Worm (Caenorhabditis elegans) whole organism, L1 larva: Measurements from ENCODE around the gene set-27.
A peak's percentile ranks its signal among the peaks of the same experiment; 100 is the strongest.

ENCODE experiments used
- F16B12.6 ChIP-seq: fragments of 150-350 bp; optimal IDR thresholded peaks from 2 replicates; lab custom pipeline; 2014; ENCODE audit warnings: missing biosample characterization, missing genetic modification characterization
- blmp-1 ChIP-seq: fragments of 150-350 bp; optimal IDR thresholded peaks from 2 replicates; lab custom pipeline; 2014; ENCODE audit warnings: missing biosample characterization, missing genetic modification characterization
- ceh-63 ChIP-seq: fragments of 200-800 bp; sonication (Bioruptor generic); optimal IDR thresholded peaks from 2 replicates; lab custom pipeline; 2018; ENCODE audit warnings: mild to moderate bottlenecking, missing genetic modification characterization, missing compliant biosample characterization
- ceh-8 ChIP-seq: fragments of 200-800 bp; sonication (Bioruptor generic); optimal IDR thresholded peaks from 2 replicates; lab custom pipeline; 2018; ENCODE audit warnings: mild to moderate bottlenecking, missing genetic modification characterization, moderate library complexity, missing compliant biosample characterization
- ceh-82 ChIP-seq, 3 experiments: fragments of 150-350 bp in 1 of 3; sonication (generic microtip) in 2 of 3; optimal IDR thresholded peaks; 2 replicates each; lab custom pipeline; 2014 to 2017; ENCODE audit warnings: missing biosample characterization in 3 of 3, missing genetic modification characterization in 3 of 3
- ceh-90 ChIP-seq: sonication (generic microtip); optimal IDR thresholded peaks from 2 replicates; lab custom pipeline; 2016; ENCODE audit warnings: missing genetic modification characterization, missing compliant biosample characterization
- ces-1 ChIP-seq: fragments of 150-350 bp; optimal IDR thresholded peaks from 2 replicates; lab custom pipeline; 2014; ENCODE audit warnings: missing biosample characterization, missing genetic modification reagents, missing genetic modification characterization
- dpl-1 ChIP-seq, 3 experiments: fragments of 150-350 bp in 2 of 3; sonication (generic microtip) in 1 of 3; optimal IDR thresholded peaks; 2 replicates each; lab custom pipeline; 2014 to 2017; ENCODE audit warnings: missing biosample characterization in 3 of 3, missing genetic modification characterization in 3 of 3, missing genetic modification reagents in 3 of 3
- dsc-1 ChIP-seq: sonication (generic microtip); optimal IDR thresholded peaks from 2 replicates; lab custom pipeline; 2016; ENCODE audit warnings: mild to moderate bottlenecking, missing genetic modification characterization, missing compliant biosample characterization
- efl-1 ChIP-seq, 4 experiments: fragments of 150-350 bp; optimal IDR thresholded peaks in 3 of 4; peaks in 1 of 4; 1 replicate in 1 of 4; 2 replicates in 3 of 4; lab custom pipeline; 2014; ENCODE audit warnings: missing biosample characterization in 2 of 4, missing genetic modification characterization in 2 of 4, missing genetic modification reagents in 2 of 4
- efl-3 ChIP-seq: fragments of 200-800 bp; sonication (Bioruptor generic); optimal IDR thresholded peaks from 2 replicates; lab custom pipeline; 2018; ENCODE audit warnings: mild to moderate bottlenecking, missing genetic modification characterization, missing compliant biosample characterization
- egl-13 ChIP-seq: sonication (generic microtip); optimal IDR thresholded peaks from 2 replicates; lab custom pipeline; 2016; ENCODE audit warnings: missing genotype, missing genetic modification reagents, missing genetic modification characterization, missing compliant biosample characterization
- elt-2 ChIP-seq: sonication (generic microtip); optimal IDR thresholded peaks from 2 replicates; lab custom pipeline; 2016; ENCODE audit warnings: missing genetic modification characterization, mild to moderate bottlenecking, inconsistent platforms, missing compliant biosample characterization, missing genetic modification reagents
- elt-3 ChIP-seq, 6 experiments: fragments of 150-350 bp in 1 of 6; sonication (generic microtip); optimal IDR thresholded peaks; 2 replicates each; lab custom pipeline; 2017 to 2018; ENCODE audit warnings: missing biosample characterization in 6 of 6, missing genetic modification characterization in 6 of 6, inconsistent platforms in 1 of 6
- ets-5 ChIP-seq: fragments of 200-800 bp; sonication (Bioruptor generic); IDR thresholded peaks from 2 replicates; pipeline ENCODE4 v1.3.6; 2022; ENCODE audit warnings: missing genetic modification characterization, missing compliant biosample characterization
- fkh-10 ChIP-seq: sonication (generic microtip); optimal IDR thresholded peaks from 2 replicates; lab custom pipeline; 2017; ENCODE audit warnings: missing biosample characterization, missing genetic modification reagents, missing genetic modification characterization
- fos-1 ChIP-seq: fragments of 150-350 bp; optimal IDR thresholded peaks from 2 replicates; lab custom pipeline; 2014; ENCODE audit warnings: missing biosample characterization, missing genetic modification characterization
- grh-1 ChIP-seq: fragments of 200-800 bp; sonication (Bioruptor generic); IDR thresholded peaks from 2 replicates; pipeline ENCODE4 v1.3.6; 2022; ENCODE audit warnings: missing genetic modification reagents, missing genetic modification characterization, missing compliant biosample characterization
- hlh-17 ChIP-seq: fragments of 200-800 bp; sonication (Bioruptor generic); optimal IDR thresholded peaks from 2 replicates; lab custom pipeline; 2018; ENCODE audit warnings: missing genetic modification characterization, mild to moderate bottlenecking, missing compliant biosample characterization, moderate library complexity, borderline replicate concordance
- hlh-4 ChIP-seq: sonication (generic microtip); optimal IDR thresholded peaks from 2 replicates; lab custom pipeline; 2016; ENCODE audit warnings: mild to moderate bottlenecking, missing genetic modification characterization, missing compliant biosample characterization
- irx-1 ChIP-seq: sonication (generic microtip); optimal IDR thresholded peaks from 2 replicates; lab custom pipeline; 2016; ENCODE audit warnings: missing genetic modification characterization, missing compliant biosample characterization
- isw-1 ChIP-seq: fragments of 200-800 bp; sonication (Bioruptor generic); IDR thresholded peaks from 2 replicates; pipeline ENCODE4 v1.3.6; 2022; ENCODE audit warnings: missing genetic modification characterization, missing compliant biosample characterization
- lin-13 ChIP-seq: fragments of 150-350 bp; optimal IDR thresholded peaks from 2 replicates; lab custom pipeline; 2014; ENCODE audit warnings: missing biosample characterization, missing genetic modification reagents, missing genetic modification characterization
- lin-14 ChIP-seq: fragments of 200-800 bp; sonication (Bioruptor generic); optimal IDR thresholded peaks from 2 replicates; lab custom pipeline; 2018; ENCODE audit warnings: mild to moderate bottlenecking, missing genetic modification characterization, moderate library complexity, missing compliant biosample characterization
- lin-15B ChIP-seq: fragments of 150-350 bp; sonication (generic microtip); optimal IDR thresholded peaks from 3 replicates; lab custom pipeline; 2014; ENCODE audit warnings: missing biosample characterization, missing genetic modification characterization
- lin-35 ChIP-seq, 2 experiments: fragments of 150-350 bp; optimal IDR thresholded peaks; 2 replicates each; lab custom pipeline; 2014; ENCODE audit warnings: missing biosample characterization in 2 of 2, missing genetic modification characterization in 2 of 2, missing genetic modification reagents in 2 of 2
- lir-3 ChIP-seq: sonication (generic microtip); optimal IDR thresholded peaks from 2 replicates; lab custom pipeline; 2016; ENCODE audit warnings: mild to moderate bottlenecking, missing genetic modification characterization, moderate library complexity, missing compliant biosample characterization; ENCODE audit not compliant: poor library complexity
- mab-9 ChIP-seq: fragments of 200-800 bp; sonication (Bioruptor generic); IDR thresholded peaks from 2 replicates; pipeline ENCODE4 v1.3.6; 2022; ENCODE audit warnings: missing genetic modification reagents, missing genetic modification characterization, missing compliant biosample characterization
- mdl-1 ChIP-seq, 2 experiments: fragments of 150-350 bp; optimal IDR thresholded peaks; 2 replicates each; lab custom pipeline; 2014 to 2017; ENCODE audit warnings: missing biosample characterization in 2 of 2, missing genetic modification characterization in 2 of 2, inconsistent platforms in 1 of 2
- nhr-20 ChIP-seq: sonication (generic microtip); optimal IDR thresholded peaks from 2 replicates; lab custom pipeline; 2016; ENCODE audit warnings: mild to moderate bottlenecking, missing genetic modification characterization, missing compliant biosample characterization
- nhr-237 ChIP-seq: fragments of 150-350 bp; optimal IDR thresholded peaks from 2 replicates; lab custom pipeline; 2014; ENCODE audit warnings: missing biosample characterization, missing genetic modification characterization
- nhr-28 ChIP-seq: fragments of 150-350 bp; optimal IDR thresholded peaks from 2 replicates; lab custom pipeline; 2014; ENCODE audit warnings: missing biosample characterization, missing genetic modification characterization
- nhr-71 ChIP-seq: sonication (generic microtip); optimal IDR thresholded peaks from 2 replicates; lab custom pipeline; 2016; ENCODE audit warnings: mild to moderate bottlenecking, missing genetic modification characterization, moderate library complexity, missing compliant biosample characterization
- nhr-77 ChIP-seq: fragments of 150-350 bp; optimal IDR thresholded peaks from 2 replicates; lab custom pipeline; 2014; ENCODE audit warnings: missing biosample characterization, missing genetic modification characterization
- nhr-84 ChIP-seq: sonication (generic microtip); optimal IDR thresholded peaks from 2 replicates; lab custom pipeline; 2017; ENCODE audit warnings: missing biosample characterization, missing genetic modification characterization
- nhr-85 ChIP-seq: sonication (generic microtip); peaks from one replicate; lab custom pipeline; 2016; ENCODE audit warnings: missing genetic modification characterization, inconsistent platforms, missing compliant biosample characterization
- pax-3 ChIP-seq: fragments of 200-800 bp; sonication (Bioruptor generic); optimal IDR thresholded peaks from 2 replicates; lab custom pipeline; 2018; ENCODE audit warnings: mild to moderate bottlenecking, missing genetic modification characterization, moderate library complexity, missing compliant biosample characterization
- pqm-1 ChIP-seq: sonication (generic microtip); optimal IDR thresholded peaks from 3 replicates; lab custom pipeline; 2017; ENCODE audit warnings: missing biosample characterization, missing genetic modification characterization
- rnt-1 ChIP-seq: sonication (generic microtip); optimal IDR thresholded peaks from 2 replicates; lab custom pipeline; 2016; ENCODE audit warnings: mild to moderate bottlenecking, missing genetic modification characterization, moderate library complexity, missing compliant biosample characterization
- snu-23 ChIP-seq: sonication (generic microtip); optimal IDR thresholded peaks from 2 replicates; lab custom pipeline; 2016; ENCODE audit warnings: missing genetic modification characterization, missing compliant biosample characterization
- sup-37 ChIP-seq: fragments of 200-800 bp; sonication (Bioruptor generic); optimal IDR thresholded peaks from 2 replicates; lab custom pipeline; 2018; ENCODE audit warnings: mild to moderate bottlenecking, missing genetic modification characterization, missing compliant biosample characterization
- tlp-1 ChIP-seq: fragments of 150-350 bp; optimal IDR thresholded peaks from 2 replicates; lab custom pipeline; 2014; ENCODE audit warnings: missing biosample characterization, missing genetic modification characterization
- unc-130 ChIP-seq: fragments of 150-350 bp; optimal IDR thresholded peaks from 2 replicates; lab custom pipeline; 2017; ENCODE audit warnings: missing biosample characterization, missing genetic modification characterization, inconsistent platforms
- unc-30 ChIP-seq: sonication (generic microtip); optimal IDR thresholded peaks from 2 replicates; lab custom pipeline; 2017; ENCODE audit warnings: missing biosample characterization, missing genetic modification characterization
- unc-62 ChIP-seq: fragments of 150-350 bp; optimal IDR thresholded peaks from 2 replicates; lab custom pipeline; 2014; ENCODE audit warnings: missing biosample characterization, missing genetic modification reagents, missing genetic modification characterization
- unc-98 ChIP-seq: fragments of 200-800 bp; sonication (Bioruptor generic); IDR thresholded peaks from 2 replicates; pipeline ENCODE4 v1.3.6; 2022; ENCODE audit warnings: missing genetic modification characterization, missing compliant biosample characterization
- xbp-1 ChIP-seq: sonication (generic microtip); optimal IDR thresholded peaks from 2 replicates; lab custom pipeline; 2016; ENCODE audit warnings: missing genetic modification characterization, missing compliant biosample characterization
- zag-1 ChIP-seq: fragments of 150-350 bp; optimal IDR thresholded peaks from 2 replicates; lab custom pipeline; 2014; ENCODE audit warnings: missing biosample characterization, missing genetic modification characterization
- ztf-11 ChIP-seq, 2 experiments: sonication (generic microtip); optimal IDR thresholded peaks; 2 replicates each; lab custom pipeline; 2016 to 2017; ENCODE audit warnings: missing genetic modification characterization in 2 of 2, missing biosample characterization in 1 of 2, missing compliant biosample characterization in 1 of 2
- ztf-4 ChIP-seq: fragments of 150-350 bp; optimal IDR thresholded peaks from 2 replicates; lab custom pipeline; 2014; ENCODE audit warnings: missing biosample characterization, missing genetic modification characterization

The set-27 gene

ce11 chrIII:2687412-2687811 lies 13.3 kb upstream of the set-27 start:
- TF ChIP-seq lin-35 (GFP tag; optimal IDR thresholded peaks at IDR 0.05; lab: Kevin White, UChicago) (peak in 1 of 2 experiments; percentile 29), rnt-1 (tag; lab: Kevin White, UChicago) (no peak), unc-30 (no peak), elt-2 (peak; percentile 48), nhr-20 (no peak), ceh-63 (GFP tag; lab: Kevin White, UChicago) (no peak), dsc-1 (tag; lab: Kevin White, UChicago) (no peak), nhr-237 (tag; lab: Kevin White, UChicago) (no peak), zag-1 (tag; lab: Kevin White, UChicago) (no peak), grh-1 (GFP tag; lab: Robert Waterston, UW) (no peak)

- TF ChIP-seq efl-3 (no peak), nhr-84 (no peak), fos-1 (tag; lab: Kevin White, UChicago) (no peak), lin-35 (GFP tag; optimal IDR thresholded peaks at IDR 0.05; lab: Kevin White, UChicago) (peak; percentile 35 to 50), hlh-17 (no peak), ceh-90 (no peak), nhr-77 (tag; lab: Kevin White, UChicago) (peak; percentile 14), xbp-1 (tag; lab: Kevin White, UChicago) (peak; percentile 31), lin-13 (peak; percentile 35), lir-3 (tag; lab: Kevin White, UChicago) (no peak), zag-1 (tag; lab: Kevin White, UChicago) (no peak), ets-5 (no peak), ztf-11 (tag; optimal IDR thresholded peaks at IDR 0.05; lab: Kevin White, UChicago) (no peak), lin-14 (GFP tag; lab: Kevin White, UChicago) (no peak), tlp-1 (tag; lab: Kevin White, UChicago) (no peak), isw-1 (GFP tag; lab: Robert Waterston, UW) (peak; percentile 10; the same call in 1 of the 2 replicates), egl-13 (tag; lab: Kevin White, UChicago) (peak; percentile 79), nhr-28 (tag; lab: Kevin White, UChicago) (no peak), sup-37 (GFP tag; lab: Kevin White, UChicago) (no peak), elt-3 (tag; optimal IDR thresholded peaks at IDR 0.05; lab: Kevin White, UChicago) (peak in 1 of 6 experiments; percentile 0), unc-62 (GFP tag; lab: Kevin White, UChicago) (no peak), mab-9 (GFP tag; lab: Robert Waterston, UW) (no peak), F16B12.6 (tag; lab: Kevin White, UChicago) (peak; percentile 50), unc-130 (tag; lab: Kevin White, UChicago) (no peak), nhr-20 (peak; percentile 19), pax-3 (tag; lab: Kevin White, UChicago) (no peak), ces-1 (no peak), irx-1 (no peak), unc-98 (GFP tag; lab: Robert Waterston, UW) (no peak), fkh-10 (GFP tag; lab: Kevin White, UChicago) (no peak), lin-15B (tag; lab: Kevin White, UChicago) (peak; percentile 59), nhr-71 (peak; percentile 63), snu-23 (GFP tag; lab: Kevin White, UChicago) (peak; percentile 57), mdl-1 (tag; optimal IDR thresholded peaks at IDR 0.05; lab: Kevin White, UChicago) (no peak), dpl-1 (GFP tag; optimal IDR thresholded peaks at IDR 0.05; lab: Kevin White, UChicago) (peak; percentile 11 to 61 (median 28)), ztf-4 (tag; lab: Kevin White, UChicago) (no peak), hlh-4 (tag; lab: Kevin White, UChicago) (no peak), nhr-85 (tag; lab: Kevin White, UChicago) (no peak), ceh-82 (tag; optimal IDR thresholded peaks at IDR 0.05; lab: Kevin White, UChicago) (peak; percentile 9 to 57 (median 41)), blmp-1 (tag; lab: Kevin White, UChicago) (peak; percentile 39), efl-1 (optimal IDR thresholded peaks at IDR 0.05; lab: Kevin White, UChicago) (peak; percentile 51 to 56), efl-1 (GFP tag; optimal IDR thresholded peaks at IDR 0.05 in 1 of 2; lab: Kevin White, UChicago) (peak; percentile 62 to 94), ceh-63 (GFP tag; lab: Kevin White, UChicago) (no peak), pqm-1 (tag; lab: Kevin White, UChicago) (no peak), grh-1 (GFP tag; lab: Robert Waterston, UW) (no peak), ceh-8 (GFP tag; lab: Kevin White, UChicago) (no peak)
Observed at ce11 chrIII:2698740-2699139, 2.0 kb upstream of the set-27 start, which contains the start of gene slc-30A9. Gene slc-30A9, minus strand, starts transcription at chrIII:2698817.
